Fruit fly (Drosophila melanogaster) whole organism, adult: ENCODE results near the gene CG3597.

ENCODE experiments used
- CG33017 ChIP-seq: fragments of 200-800 bp; sonication (Bioruptor generic); optimal IDR thresholded peaks from 2 replicates; lab custom pipeline; 2018; ENCODE audit warnings: missing biosample characterization, mild to moderate bottlenecking, missing genetic modification characterization, moderate library complexity
- CG5204 ChIP-seq: fragments of 200-800 bp; sonication (Bioruptor generic); optimal IDR thresholded peaks from 2 replicates; lab custom pipeline; 2016; ENCODE audit warnings: missing biosample characterization, missing genetic modification characterization
- CG7101 ChIP-seq: fragments of 200-800 bp; sonication (Bioruptor generic); optimal IDR thresholded peaks from 2 replicates; lab custom pipeline; 2018; ENCODE audit warnings: missing biosample characterization, mild to moderate bottlenecking, missing genetic modification characterization, moderate library complexity
- kay ChIP-seq: fragments of 200-800 bp; sonication (Bioruptor generic); peaks from one replicate; lab custom pipeline; 2016; ENCODE audit warnings: missing biosample characterization, missing genetic modification characterization, borderline replicate concordance
- ovo ChIP-seq: fragments of 200-800 bp; sonication (Bioruptor generic); optimal IDR thresholded peaks from 2 replicates; lab custom pipeline; 2016; ENCODE audit warnings: missing biosample characterization, missing genetic modification characterization
- pad ChIP-seq: fragments of 200-800 bp; sonication (Bioruptor generic); optimal IDR thresholded peaks from 3 replicates; lab custom pipeline; 2017; ENCODE audit warnings: missing biosample characterization, missing genetic modification characterization, mild to moderate bottlenecking, moderate library complexity, missing genetic modification reagents
- tj ChIP-seq: fragments of 200-800 bp; sonication (Bioruptor generic); optimal IDR thresholded peaks from 3 replicates; lab custom pipeline; 2017; ENCODE audit warnings: missing biosample characterization, mild to moderate bottlenecking, missing genetic modification characterization, moderate library complexity
- toe ChIP-seq: fragments of 200-800 bp; sonication (Bioruptor generic); optimal IDR thresholded peaks from 2 replicates; lab custom pipeline; 2016; ENCODE audit warnings: missing biosample characterization, missing genetic modification characterization

- TF ChIP-seq ovo: no peak
- no peak for TF ChIP-seq toe (GFP tag; lab: Kevin White, UChicago)
- TF ChIP-seq tj (GFP tag; lab: Kevin White, UChicago): peak; percentile 62
- no peak for TF ChIP-seq CG5204 (GFP tag; lab: Kevin White, UChicago)
- TF ChIP-seq pad (GFP tag; lab: Kevin White, UChicago): no peak
- no peak for TF ChIP-seq CG7101 (tag; lab: Kevin White, UChicago)
- TF ChIP-seq kay (GFP tag; lab: Kevin White, UChicago): peak; percentile 65
- TF ChIP-seq CG33017: no peak
Observed at dm6 chr2L:2372112-2372449, 757 bp upstream of the CG3597 start.
